Worm (Caenorhabditis elegans) whole organism, L1 larva: ENCODE data around the gene F34H10.4.

ENCODE experiments used
- ama-1 ChIP-seq: fragments of 150-350 bp; optimal IDR thresholded peaks from 2 replicates; lab custom pipeline; 2014
- elt-2 ChIP-seq: sonication (generic microtip); optimal IDR thresholded peaks from 2 replicates; lab custom pipeline; 2016; ENCODE audit warnings: missing genetic modification characterization, mild to moderate bottlenecking, inconsistent platforms, missing compliant biosample characterization, missing genetic modification reagents
- lin-35 ChIP-seq, 2 experiments: fragments of 150-350 bp; optimal IDR thresholded peaks; 2 replicates each; lab custom pipeline; 2014; ENCODE audit warnings: missing biosample characterization in 2 of 2, missing genetic modification characterization in 2 of 2, missing genetic modification reagents in 2 of 2
- ztf-11 ChIP-seq, 2 experiments: sonication (generic microtip); optimal IDR thresholded peaks; 2 replicates each; lab custom pipeline; 2016 to 2017; ENCODE audit warnings: missing genetic modification characterization in 2 of 2, missing biosample characterization in 1 of 2, missing compliant biosample characterization in 1 of 2

DNA sequence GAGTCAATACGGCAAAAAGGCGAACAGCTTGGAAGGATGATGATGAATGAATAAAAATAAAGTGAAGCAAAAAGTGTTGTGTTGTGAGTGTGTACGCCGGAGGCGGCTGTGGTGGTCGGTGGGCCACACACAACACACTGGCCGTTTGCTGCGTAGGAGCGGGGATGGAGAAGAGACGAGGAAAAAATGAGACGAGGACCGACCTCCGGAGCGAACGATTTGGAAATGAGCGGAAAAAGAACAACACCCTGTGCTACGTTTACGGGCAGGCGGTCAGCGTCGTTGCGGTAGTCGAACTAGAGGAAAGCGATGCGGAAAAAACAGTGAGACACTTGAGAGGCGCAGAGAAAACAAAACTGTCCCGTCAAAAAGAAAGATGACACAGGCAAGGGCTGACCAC is 11.2 kb upstream of the F34H10.4 start:
- no peak for TF ChIP-seq elt-2 (tag; lab: Kevin White, UChicago)
- TF ChIP-seq lin-35 (GFP tag; optimal IDR thresholded peaks at IDR 0.05; lab: Kevin White, UChicago), result peak in 1 of 2 experiments; percentile 5
- TF ChIP-seq ztf-11 (tag; optimal IDR thresholded peaks at IDR 0.05; lab: Kevin White, UChicago), result no peak
- TF ChIP-seq ama-1, result no peak
